Fruit fly (Drosophila melanogaster): ENCODE results near the gene Ir94c.
A peak's percentile ranks its signal among the peaks of the same experiment; 100 is the strongest.

Ir94c gene

dm6 chr3R:22152424-22152823 lies 33.2 kb upstream of the Ir94c start:
- TF ChIP-seq CG10431 (GFP tag; optimal IDR thresholded peaks at IDR 0.05), result peak; percentile 18
- TF ChIP-seq NC2β (GFP tag; optimal IDR thresholded peaks at IDR 0.05), result no peak
- no peak for TF ChIP-seq twi (tag; optimal IDR thresholded peaks at IDR 0.05)
- TF ChIP-seq peb (GFP tag; IDR thresholded peaks at IDR 0.05), result no peak
- peak; percentile 8 for TF ChIP-seq oc (tag; optimal IDR thresholded peaks at IDR 0.05)
- peak; percentile 96 for TF ChIP-seq nerfin-1 (tag; optimal IDR thresholded peaks at IDR 0.05)
- no peak for TF ChIP-seq pnt (GFP tag; optimal IDR thresholded peaks at IDR 0.05)
- TF ChIP-seq Taf1 (GFP tag; IDR thresholded peaks at IDR 0.05), result no peak
- 0 out of 3 replicates have a peak, but pooled peaks have one; percentile 14 for TF ChIP-seq dysf (GFP tag; IDR thresholded peaks at IDR 0.05)
- peak; percentile 50 for TF ChIP-seq sd (tag; optimal IDR thresholded peaks at IDR 0.05)
- peak; percentile 3 for TF ChIP-seq Med (GFP tag)
- TF ChIP-seq trem (tag; optimal IDR thresholded peaks at IDR 0.05), result no peak
- TF ChIP-seq seq (GFP tag; IDR thresholded peaks at IDR 0.05), result no peak
- TF ChIP-seq chinmo (GFP tag; IDR thresholded peaks at IDR 0.05; ENCODE audit: partially characterized antibody), result no peak
- peak; percentile 22 for TF ChIP-seq sens (GFP tag)
- 0 out of 3 replicates have a peak, but pooled peaks have one; percentile 35 for TF ChIP-seq ci (GFP tag; IDR thresholded peaks at IDR 0.05)
- 0 out of 2 replicates have a peak, but pooled peaks have one; percentile 30 for TF ChIP-seq crol (GFP tag; IDR thresholded peaks at IDR 0.05)
- TF ChIP-seq CG2199 (GFP tag; IDR thresholded peaks at IDR 0.05), result 0 out of 3 replicates have a peak, but pooled peaks have one; percentile 14

- 0 out of 2 replicates have a peak, but pooled peaks have one; percentile 6 for TF ChIP-seq HLH3B (GFP tag; IDR thresholded peaks at IDR 0.05)
- peak; percentile 9 for TF ChIP-seq ind (GFP tag; optimal IDR thresholded peaks at IDR 0.05)
- no peak for TF ChIP-seq pnt (GFP tag; optimal IDR thresholded peaks at IDR 0.05)
- no peak for TF ChIP-seq CG17186 (GFP tag; optimal IDR thresholded peaks at IDR 0.05)
- no peak for TF ChIP-seq CG3847 (GFP tag; IDR thresholded peaks at IDR 0.05)
- TF ChIP-seq onecut (GFP tag; IDR thresholded peaks at IDR 0.05), result no peak
- no peak for TF ChIP-seq ems (GFP tag; optimal IDR thresholded peaks at IDR 0.05)
- no peak for TF ChIP-seq CG31224 (GFP tag; IDR thresholded peaks at IDR 0.05)
- TF ChIP-seq chif (GFP tag; optimal IDR thresholded peaks at IDR 0.05), result peak in 1 of 2 experiments; percentile 11
- TF ChIP-seq CG17328 (GFP tag; IDR thresholded peaks at IDR 0.05), result peak; percentile 33; the same call in 1 of the 2 replicates
- peak; percentile 65 for TF ChIP-seq sqz (GFP tag; optimal IDR thresholded peaks at IDR 0.05)
- TF ChIP-seq Dad (GFP tag; optimal IDR thresholded peaks at IDR 0.05), result peak; percentile 36
- no peak for TF ChIP-seq HLH4C (GFP tag; IDR thresholded peaks at IDR 0.05; ENCODE audit: partially characterized antibody)
- peak; percentile 81 for TF ChIP-seq crol (GFP tag; IDR thresholded peaks at IDR 0.05)
- peak in 1 of 2 experiments; percentile 11 for TF ChIP-seq bsh (GFP tag; optimal IDR thresholded peaks at IDR 0.05)
- TF ChIP-seq CG8478 (optimal IDR thresholded peaks at IDR 0.05), result no peak
- no peak for TF ChIP-seq pb (GFP tag; optimal IDR thresholded peaks at IDR 0.05)
- no peak for TF ChIP-seq Pdp1 (GFP tag; optimal IDR thresholded peaks at IDR 0.05)
- peak; percentile 44 for TF ChIP-seq Med (GFP tag)
- TF ChIP-seq da (GFP tag; optimal IDR thresholded peaks at IDR 0.05), result no peak
- peak; percentile 31; the same call in 1 of the 2 replicates for TF ChIP-seq Xrp1 (GFP tag; IDR thresholded peaks at IDR 0.05)
- no peak for TF ChIP-seq fd64A (GFP tag; optimal IDR thresholded peaks at IDR 0.05)
- 0 out of 2 replicates have a peak, but pooled peaks have one; percentile 37 for TF ChIP-seq CG32772 (GFP tag; IDR thresholded peaks at IDR 0.05)
- TF ChIP-seq ci (GFP tag; IDR thresholded peaks at IDR 0.05), result peak; percentile 62; the same call in 1 of the 3 replicates
- TF ChIP-seq zfh1 (GFP tag; IDR thresholded peaks at IDR 0.05), result 0 out of 3 replicates have a peak, but pooled peaks have one; percentile 43
- peak; percentile 23; the same call in 1 of the 4 replicates for TF ChIP-seq Gug (GFP tag; IDR thresholded peaks at IDR 0.05)
- 0 out of 2 replicates have a peak, but pooled peaks have one; percentile 31 for TF ChIP-seq sisA (GFP tag; IDR thresholded peaks at IDR 0.05)
- no peak for TF ChIP-seq CG14014 (GFP tag; IDR thresholded peaks at IDR 0.05)
- peak; percentile 68 for TF ChIP-seq sens (GFP tag)
- TF ChIP-seq Meics (GFP tag; optimal IDR thresholded peaks at IDR 0.05), result no peak
- TF ChIP-seq vvl (GFP tag; IDR thresholded peaks at IDR 0.05), result 0 out of 2 replicates have a peak, but pooled peaks have one; percentile 30
- TF ChIP-seq chm (GFP tag; IDR thresholded peaks at IDR 0.05), result peak; percentile 84
- TF ChIP-seq CG12744 (GFP tag; optimal IDR thresholded peaks at IDR 0.05), result no peak
- no peak for TF ChIP-seq CG9876 (GFP tag; optimal IDR thresholded peaks at IDR 0.05)
- TF ChIP-seq CG7928 (GFP tag; optimal IDR thresholded peaks at IDR 0.05), result no peak
- 0 out of 2 replicates have a peak, but pooled peaks have one; percentile 44 for TF ChIP-seq Drgx (GFP tag; IDR thresholded peaks at IDR 0.05)
- 0 out of 3 replicates have a peak, but pooled peaks have one; percentile 44 for TF ChIP-seq ken (GFP tag; IDR thresholded peaks at IDR 0.05)
These were observed 31.2 kb upstream of the Ir94c start for dm6 chr3R:22150433-22150832.

Data from whole organism, embryonic.